Fruit fly (Drosophila melanogaster): Measurements from ENCODE around the gene Oseg5.

DNA sequence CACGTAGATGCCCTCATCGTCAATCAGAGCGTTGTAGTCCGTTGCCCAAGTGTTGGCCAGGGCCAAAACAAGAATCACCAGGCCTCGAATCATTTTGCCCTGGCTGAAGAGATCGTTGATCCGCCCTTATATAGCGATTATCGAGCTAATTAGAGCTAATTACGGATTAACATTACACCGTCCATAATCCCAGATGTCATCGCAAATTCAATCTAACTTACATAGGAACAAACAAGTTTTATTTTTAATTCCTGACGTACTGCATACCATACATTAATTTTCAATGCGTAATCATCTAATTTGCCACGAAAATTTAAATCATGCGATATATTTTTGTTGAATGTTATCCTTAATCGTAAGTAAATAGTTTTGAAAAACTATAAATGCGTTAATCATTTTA, 18.5 kb downstream of the Oseg5 start, which contains the start of gene CheB38b:
- no peak for TF ChIP-seq Myc (optimal IDR thresholded peaks at IDR 0.05)
- TF ChIP-seq h (optimal IDR thresholded peaks at IDR 0.05): no peak

Data from Kc167 (cell line).